Fruit fly (Drosophila melanogaster) whole organism, embryonic: ENCODE measurements around the gene p-cup.

Experiments
- Atf-2 ChIP-seq: fragments of 200-800 bp; sonication (Bioruptor generic); optimal IDR thresholded peaks from 2 replicates; lab custom pipeline; 2016; ENCODE audit warnings: missing biosample characterization, missing genetic modification characterization
- BtbVII ChIP-seq: fragments of 200-800 bp; sonication (Bioruptor generic); optimal IDR thresholded peaks from 3 replicates; lab custom pipeline; 2017; ENCODE audit warnings: missing biosample characterization, mild to moderate bottlenecking, missing genetic modification characterization
- C15 ChIP-seq: fragments of 200-800 bp; sonication (Bioruptor generic); IDR thresholded peaks from 3 replicates; pipeline ENCODE4 v1.3.6; 2022; ENCODE audit warnings: missing biosample characterization, missing genetic modification characterization
- CG12071 ChIP-seq: fragments of 200-800 bp; sonication (Bioruptor generic); optimal IDR thresholded peaks from 3 replicates; lab custom pipeline; 2018; ENCODE audit warnings: missing biosample characterization, mild to moderate bottlenecking, missing genetic modification characterization
- CG12219 ChIP-seq: fragments of 200-800 bp; sonication (Bioruptor generic); optimal IDR thresholded peaks from 3 replicates; lab custom pipeline; 2018; ENCODE audit warnings: missing biosample characterization, mild to moderate bottlenecking, missing genetic modification characterization
- CG12659 ChIP-seq: fragments of 200-800 bp; sonication (Bioruptor generic); optimal IDR thresholded peaks from 3 replicates; lab custom pipeline; 2017; ENCODE audit warnings: mild to moderate bottlenecking, missing biosample characterization, missing genetic modification reagents, missing genetic modification characterization
- CG12769 ChIP-seq: fragments of 200-800 bp; sonication (Bioruptor generic); optimal IDR thresholded peaks from 2 replicates; lab custom pipeline; 2019; ENCODE audit warnings: missing biosample characterization, mild to moderate bottlenecking, missing genetic modification characterization, moderate library complexity
- CG14667 ChIP-seq: fragments of 200-800 bp; sonication (Bioruptor generic); IDR thresholded peaks from 2 replicates; pipeline ENCODE4 v1.3.6; 2022; ENCODE audit warnings: missing biosample characterization, missing genetic modification characterization
- CG15073 ChIP-seq: fragments of 200-800 bp; sonication (Bioruptor generic); optimal IDR thresholded peaks from 2 replicates; lab custom pipeline; 2016; ENCODE audit warnings: missing biosample characterization, missing genetic modification characterization
- CG16815 ChIP-seq: fragments of 200-800 bp; sonication (Bioruptor generic); optimal IDR thresholded peaks from 3 replicates; lab custom pipeline; 2017; ENCODE audit warnings: missing biosample characterization, mild to moderate bottlenecking, missing genetic modification characterization
- CG17385 ChIP-seq: fragments of 200-800 bp; sonication (Bioruptor generic); optimal IDR thresholded peaks from 3 replicates; lab custom pipeline; 2018; ENCODE audit warnings: missing biosample characterization, mild to moderate bottlenecking, missing genetic modification characterization
- CG18599 ChIP-seq: fragments of 200-800 bp; sonication (Bioruptor generic); optimal IDR thresholded peaks from 3 replicates; lab custom pipeline; 2017; ENCODE audit warnings: missing biosample characterization, missing genetic modification characterization, mild to moderate bottlenecking, moderate library complexity, missing genetic modification reagents
- CG30431 ChIP-seq: fragments of 200-800 bp; sonication (Bioruptor generic); optimal IDR thresholded peaks from 2 replicates; lab custom pipeline; 2017; ENCODE audit warnings: missing biosample characterization, missing genetic modification characterization
- CG32532 ChIP-seq: fragments of 200-800 bp; sonication (Bioruptor generic); IDR thresholded peaks from 2 replicates; pipeline ENCODE4 v1.3.6; 2022; ENCODE audit warnings: missing biosample characterization, missing genetic modification characterization
- CG32772 ChIP-seq: fragments of 200-800 bp; sonication (Bioruptor generic); IDR thresholded peaks from 2 replicates; pipeline ENCODE4 v1.3.6; 2022; ENCODE audit warnings: missing biosample characterization, missing genetic modification characterization
- CG3847 ChIP-seq: fragments of 200-800 bp; sonication (Bioruptor generic); IDR thresholded peaks from 2 replicates; pipeline ENCODE4 v1.3.6; 2022; ENCODE audit warnings: missing biosample characterization, missing genetic modification characterization
- CG43689 ChIP-seq: fragments of 200-800 bp; sonication (Bioruptor generic); IDR thresholded peaks from 2 replicates; pipeline ENCODE4 v1.3.6; 2022; ENCODE audit warnings: missing biosample characterization, missing genetic modification characterization
- CG6854 ChIP-seq: fragments of 200-800 bp; sonication (Bioruptor generic); optimal IDR thresholded peaks from 3 replicates; lab custom pipeline; 2017; ENCODE audit warnings: missing biosample characterization, mild to moderate bottlenecking, missing genetic modification characterization
- CG7839 ChIP-seq: fragments of 200-800 bp; sonication (Bioruptor generic); optimal IDR thresholded peaks from 3 replicates; lab custom pipeline; 2018; ENCODE audit warnings: missing biosample characterization, mild to moderate bottlenecking, missing genetic modification characterization, moderate library complexity
- CG7928 ChIP-seq: fragments of 200-800 bp; sonication (Bioruptor generic); optimal IDR thresholded peaks from 2 replicates; lab custom pipeline; 2017; ENCODE audit warnings: missing biosample characterization, mild to moderate bottlenecking, missing genetic modification characterization
- CG7963 ChIP-seq: fragments of 200-800 bp; sonication (Bioruptor generic); IDR thresholded peaks from 3 replicates; pipeline ENCODE4 v1.3.6; 2022; ENCODE audit warnings: missing biosample characterization, missing genetic modification characterization; ENCODE audit not compliant: partially characterized antibody
- CG8924 ChIP-seq: fragments of 200-800 bp; optimal IDR thresholded peaks from 3 replicates; lab custom pipeline; 2019; ENCODE audit warnings: missing biosample characterization, mild to moderate bottlenecking, missing genetic modification characterization, moderate library complexity
- CG9609 ChIP-seq: fragments of 200-800 bp; sonication (Bioruptor generic); optimal IDR thresholded peaks from 3 replicates; lab custom pipeline; 2016; ENCODE audit warnings: missing biosample characterization, missing genetic modification characterization
- CTCF ChIP-seq: fragments of 200-800 bp; sonication (Bioruptor generic); optimal IDR thresholded peaks from 2 replicates; lab custom pipeline; 2017; ENCODE audit warnings: missing biosample characterization, mild to moderate bottlenecking, missing genetic modification characterization, moderate library complexity
- Dref ChIP-seq: fragments of 200-800 bp; sonication (Bioruptor generic); IDR thresholded peaks from 2 replicates; pipeline ENCODE4 v1.3.6; 2022; ENCODE audit warnings: missing biosample characterization, missing genetic modification characterization
- E2f2 ChIP-seq: fragments of 200-800 bp; sonication (Bioruptor generic); IDR thresholded peaks from 2 replicates; pipeline ENCODE4 v1.3.6; 2022; ENCODE audit warnings: missing biosample characterization, missing genetic modification characterization
- HLH54F ChIP-seq: fragments of 200-800 bp; sonication (Bioruptor generic); optimal IDR thresholded peaks from 3 replicates; lab custom pipeline; 2016; ENCODE audit warnings: missing biosample characterization, missing genetic modification characterization
- Hmr ChIP-seq: fragments of 200-800 bp; sonication (Bioruptor generic); optimal IDR thresholded peaks from 3 replicates; lab custom pipeline; 2017; ENCODE audit warnings: mild to moderate bottlenecking, missing biosample characterization, missing genetic modification reagents, missing genetic modification characterization
- Oaz ChIP-seq: fragments of 200-800 bp; sonication (Bioruptor generic); IDR thresholded peaks from 2 replicates; pipeline ENCODE4 v1.3.6; 2022; ENCODE audit warnings: missing biosample characterization, missing genetic modification characterization
- Sox100B ChIP-seq: fragments of 200-800 bp; sonication (Bioruptor generic); optimal IDR thresholded peaks from 3 replicates; lab custom pipeline; 2018; ENCODE audit warnings: missing biosample characterization, mild to moderate bottlenecking, missing genetic modification characterization
- Sry-β ChIP-seq: fragments of 200-800 bp; sonication (Bioruptor generic); optimal IDR thresholded peaks from 2 replicates; lab custom pipeline; 2018; ENCODE audit warnings: missing biosample characterization, mild to moderate bottlenecking, missing genetic modification characterization, moderate library complexity
- Trl ChIP-seq, 3 experiments: fragments of >200 bp in 2 of 3; fragments of 200-800 bp in 1 of 3; sonication (Bioruptor generic) in 1 of 3; optimal IDR thresholded peaks; 2 replicates in 1 of 3; 3 replicates in 2 of 3; lab custom pipeline; 2016 to 2017; ENCODE audit warnings: missing biosample characterization in 1 of 3, missing genetic modification characterization in 1 of 3
- Xbp1 ChIP-seq: fragments of 200-800 bp; sonication (Bioruptor generic); optimal IDR thresholded peaks from 3 replicates; lab custom pipeline; 2016; ENCODE audit warnings: missing biosample characterization, mild to moderate bottlenecking, missing genetic modification characterization
- ab ChIP-seq: fragments of 200-800 bp; sonication (Bioruptor generic); optimal IDR thresholded peaks from 2 replicates; lab custom pipeline; 2016; ENCODE audit warnings: missing biosample characterization, missing genetic modification characterization
- al ChIP-seq: fragments of 200-800 bp; sonication (Bioruptor generic); IDR thresholded peaks from 2 replicates; pipeline ENCODE4 v1.3.6; 2022; ENCODE audit warnings: missing biosample characterization, missing genetic modification characterization
- bowl ChIP-seq: fragments of 200-800 bp; sonication (Bioruptor generic); IDR thresholded peaks from 2 replicates; pipeline ENCODE4 v1.3.6; 2022; ENCODE audit warnings: missing biosample characterization, missing genetic modification characterization
- caup ChIP-seq: fragments of 200-800 bp; sonication (Bioruptor generic); optimal IDR thresholded peaks from 3 replicates; lab custom pipeline; 2017; ENCODE audit warnings: missing biosample characterization, mild to moderate bottlenecking, missing genetic modification characterization, moderate library complexity; ENCODE audit not compliant: severe bottlenecking
- croc ChIP-seq: fragments of 200-800 bp; sonication (Bioruptor generic); conservative IDR thresholded peaks from 3 replicates; pipeline ENCODE4 v1.3.6; 2022; ENCODE audit warnings: missing biosample characterization, missing genetic modification characterization
- dysf ChIP-seq: fragments of 200-800 bp; sonication (Bioruptor generic); IDR thresholded peaks from 3 replicates; pipeline ENCODE4 v1.3.6; 2022; ENCODE audit warnings: missing biosample characterization, missing genetic modification characterization
- emc ChIP-seq: fragments of 200-800 bp; sonication (Bioruptor generic); optimal IDR thresholded peaks from 2 replicates; lab custom pipeline; 2016; ENCODE audit warnings: missing biosample characterization, missing genetic modification characterization
- eve ChIP-seq, 2 experiments: fragments of >200 bp; optimal IDR thresholded peaks; 2 replicates each; lab custom pipeline; 2017; ENCODE audit warnings: missing biosample characterization in 2 of 2, missing genetic modification characterization in 2 of 2
- fd64A ChIP-seq: fragments of 200-800 bp; sonication (Bioruptor generic); optimal IDR thresholded peaks from 3 replicates; lab custom pipeline; 2018; ENCODE audit warnings: missing biosample characterization, mild to moderate bottlenecking, missing genetic modification characterization
- gfzf ChIP-seq: fragments of 200-800 bp; sonication (Bioruptor generic); optimal IDR thresholded peaks from 2 replicates; lab custom pipeline; 2016; ENCODE audit warnings: missing biosample characterization, mild to moderate bottlenecking, missing genetic modification characterization, moderate library complexity
- nmo ChIP-seq: fragments of 200-800 bp; sonication (Bioruptor generic); optimal IDR thresholded peaks from 2 replicates; lab custom pipeline; 2018; ENCODE audit warnings: missing biosample characterization, mild to moderate bottlenecking, missing genetic modification characterization, moderate library complexity
- oc ChIP-seq: fragments of 200-800 bp; sonication (Bioruptor generic); optimal IDR thresholded peaks from 2 replicates; lab custom pipeline; 2018; ENCODE audit warnings: missing biosample characterization, mild to moderate bottlenecking, missing genetic modification characterization, moderate library complexity
- pfk ChIP-seq: fragments of 200-800 bp; sonication (Bioruptor generic); optimal IDR thresholded peaks from 2 replicates; lab custom pipeline; 2018; ENCODE audit warnings: missing biosample characterization, mild to moderate bottlenecking, missing genetic modification characterization, moderate library complexity
- shn ChIP-seq: fragments of 200-800 bp; sonication (Bioruptor generic); optimal IDR thresholded peaks from 3 replicates; lab custom pipeline; 2016; ENCODE audit warnings: missing biosample characterization, missing genetic modification characterization
- stwl ChIP-seq: fragments of 200-800 bp; sonication (Bioruptor generic); optimal IDR thresholded peaks from 3 replicates; lab custom pipeline; 2018; ENCODE audit warnings: missing biosample characterization, mild to moderate bottlenecking, missing genetic modification characterization, moderate library complexity
- tio ChIP-seq: fragments of 200-800 bp; sonication (Bioruptor generic); optimal IDR thresholded peaks from 2 replicates; lab custom pipeline; 2017; ENCODE audit warnings: missing biosample characterization, missing genetic modification characterization, inconsistent platforms
- ttk ChIP-seq: fragments of 200-800 bp; sonication (Bioruptor generic); IDR thresholded peaks from 2 replicates; pipeline ENCODE4 v2.1.2; 2022; ENCODE audit warnings: missing biosample characterization, missing genetic modification characterization
- z ChIP-seq: fragments of 200-800 bp; sonication (Bioruptor generic); IDR thresholded peaks from 3 replicates; pipeline ENCODE4 v1.3.6; 2022; ENCODE audit warnings: missing biosample characterization, missing genetic modification characterization
- zf30C ChIP-seq: fragments of 200-800 bp; sonication (Bioruptor generic); optimal IDR thresholded peaks from 3 replicates; lab custom pipeline; 2018; ENCODE audit warnings: missing biosample characterization, mild to moderate bottlenecking, missing genetic modification characterization

Gene p-cup

DNA sequence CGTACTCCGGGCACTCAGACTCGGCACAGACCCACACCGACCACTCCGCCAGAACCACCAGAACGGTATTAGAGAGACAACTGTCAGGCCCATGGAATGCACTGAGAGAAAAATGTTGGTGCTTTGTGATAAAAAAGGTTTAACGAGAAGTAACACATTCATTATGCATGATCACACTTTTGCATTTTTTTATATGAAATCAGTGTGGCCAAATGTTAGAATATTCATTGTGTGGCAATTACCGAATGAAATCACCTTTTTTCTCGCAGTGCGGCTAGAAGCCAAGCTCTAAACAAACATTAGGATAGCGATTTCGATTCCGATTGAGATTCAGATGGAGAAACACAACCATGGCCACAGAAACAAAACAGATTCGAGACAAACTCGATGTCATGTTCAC is 16.9 kb upstream of the p-cup start (continued):
- TF ChIP-seq CG7839 (tag; lab: Kevin White, UChicago) = peak; percentile 57
- peak; percentile 17 for TF ChIP-seq HLH54F (GFP tag; lab: Kevin White, UChicago)
- no peak for TF ChIP-seq CG12219
- TF ChIP-seq Xbp1 (GFP tag; lab: Kevin White, UChicago) = peak; percentile 37
- TF ChIP-seq CG32532 (GFP tag; lab: Robert Waterston, UW) = peak; percentile 53; the same call in 1 of the 2 replicates
- no peak for TF ChIP-seq CG16815 (GFP tag; lab: Kevin White, UChicago)
- no peak for TF ChIP-seq ab
- TF ChIP-seq CG7963 = no peak
- no peak for TF ChIP-seq Atf-2
- TF ChIP-seq CG15073 = no peak
- no peak for TF ChIP-seq CG30431 (GFP tag; lab: Kevin White, UChicago)
- TF ChIP-seq oc (tag; lab: Kevin White, UChicago) = no peak
- 0 out of 2 replicates have a peak, but pooled peaks have one; percentile 25 for TF ChIP-seq CG3847 (GFP tag; lab: Robert Waterston, UW)
- TF ChIP-seq CG8924 (tag; lab: Kevin White, UChicago) = peak; percentile 10
- TF ChIP-seq dysf (GFP tag; lab: Robert Waterston, UW) = peak; percentile 69; the same call in 2 of the 3 replicates
- TF ChIP-seq Trl (optimal IDR thresholded peaks at IDR 0.05; lab: Kevin White, UChicago) = no peak
- TF ChIP-seq Trl (GFP tag; optimal IDR thresholded peaks at IDR 0.05; lab: Kevin White, UChicago) = no peak
- TF ChIP-seq CG12659 = no peak
- no peak for TF ChIP-seq zf30C (GFP tag; lab: Kevin White, UChicago)
- TF ChIP-seq CG12071 (GFP tag; lab: Kevin White, UChicago) = peak; percentile 21
- TF ChIP-seq CG7928 (GFP tag; lab: Kevin White, UChicago) = no peak
- TF ChIP-seq BtbVII (GFP tag; lab: Kevin White, UChicago) = no peak
- no peak for TF ChIP-seq CG12769 (tag; lab: Kevin White, UChicago)
- no peak for TF ChIP-seq z (GFP tag; lab: Robert Waterston, UW)
- TF ChIP-seq stwl (tag; lab: Kevin White, UChicago) = no peak
- no peak for TF ChIP-seq E2f2
- TF ChIP-seq shn (GFP tag; lab: Kevin White, UChicago) = no peak
- TF ChIP-seq eve (GFP tag; optimal IDR thresholded peaks at IDR 0.05; lab: Kevin White, UChicago) = no peak
- no peak for TF ChIP-seq ttk (GFP tag; lab: Robert Waterston, UW)
- peak; percentile 69 for TF ChIP-seq CG18599 (GFP tag; lab: Kevin White, UChicago)
- TF ChIP-seq CG43689 (GFP tag; lab: Robert Waterston, UW) = no peak
- no peak for TF ChIP-seq croc (GFP tag; lab: Robert Waterston, UW)
- no peak for TF ChIP-seq CG14667 (GFP tag; lab: Robert Waterston, UW)
- TF ChIP-seq CG32772 (GFP tag; lab: Robert Waterston, UW) = no peak
- TF ChIP-seq CG6854 (GFP tag; lab: Kevin White, UChicago) = no peak
- TF ChIP-seq nmo (GFP tag; lab: Kevin White, UChicago) = peak; percentile 18
- TF ChIP-seq al = 0 out of 2 replicates have a peak, but pooled peaks have one; percentile 56
- no peak for TF ChIP-seq C15
- TF ChIP-seq pfk = no peak
- no peak for TF ChIP-seq Dref (GFP tag; lab: Robert Waterston, UW)
- TF ChIP-seq CG9609 (GFP tag; lab: Kevin White, UChicago) = no peak
- TF ChIP-seq Sry-β = no peak
- no peak for TF ChIP-seq Sox100B (GFP tag; lab: Kevin White, UChicago)
- no peak for TF ChIP-seq emc (GFP tag; lab: Kevin White, UChicago)
- peak; percentile 19 for TF ChIP-seq CG17385 (GFP tag; lab: Kevin White, UChicago)
- no peak for TF ChIP-seq gfzf (GFP tag; lab: Kevin White, UChicago)
- peak; percentile 1 for TF ChIP-seq tio
- no peak for TF ChIP-seq Oaz
- TF ChIP-seq Hmr = peak; percentile 32
- TF ChIP-seq CTCF (GFP tag; lab: Kevin White, UChicago) = no peak
- peak; percentile 34 for TF ChIP-seq caup (GFP tag; lab: Kevin White, UChicago)
- no peak for TF ChIP-seq bowl (GFP tag; lab: Robert Waterston, UW)
- TF ChIP-seq fd64A (GFP tag; lab: Kevin White, UChicago) = no peak
